Worm (Caenorhabditis elegans) whole organism, L3 larva: ENCODE data around the gene F28C6.8.

Experiments used
- R02D3.7 ChIP-seq: fragments of 150-350 bp; optimal IDR thresholded peaks from 2 replicates; lab custom pipeline; 2014; ENCODE audit warnings: missing biosample characterization, missing genetic modification characterization
- ZK546.5 ChIP-seq: sonication (generic microtip); optimal IDR thresholded peaks from 2 replicates; lab custom pipeline; 2017; ENCODE audit warnings: missing biosample characterization, missing genetic modification characterization
- aly-2 ChIP-seq: fragments of 150-350 bp; optimal IDR thresholded peaks from 2 replicates; lab custom pipeline; 2014; ENCODE audit warnings: missing biosample characterization, missing genetic modification characterization
- ama-1 ChIP-seq: fragments of 150-350 bp; optimal IDR thresholded peaks from 2 replicates; lab custom pipeline; 2018
- ceh-16 ChIP-seq: sonication (generic microtip); optimal IDR thresholded peaks from 2 replicates; lab custom pipeline; 2017; ENCODE audit warnings: missing biosample characterization, missing genetic modification characterization
- ceh-28 ChIP-seq: fragments of 150-350 bp; optimal IDR thresholded peaks from 2 replicates; lab custom pipeline; 2014; ENCODE audit warnings: missing biosample characterization, missing genetic modification reagents, missing genetic modification characterization
- ceh-82 ChIP-seq: fragments of 150-350 bp; optimal IDR thresholded peaks from 2 replicates; lab custom pipeline; 2014; ENCODE audit warnings: missing biosample characterization, missing genetic modification characterization
- ceh-9 ChIP-seq: sonication (generic microtip); optimal IDR thresholded peaks from 2 replicates; lab custom pipeline; 2018; ENCODE audit warnings: missing biosample characterization, missing genetic modification characterization
- daf-12 ChIP-seq: fragments of 150-350 bp; optimal IDR thresholded peaks from 2 replicates; lab custom pipeline; 2014; ENCODE audit warnings: missing biosample characterization, missing genetic modification reagents, missing genetic modification characterization
- egl-27 ChIP-seq: sonication (generic microtip); optimal IDR thresholded peaks from 4 replicates; lab custom pipeline; 2017; ENCODE audit warnings: missing biosample characterization, missing genetic modification reagents, missing genetic modification characterization
- egl-5 ChIP-seq: fragments of 150-350 bp; optimal IDR thresholded peaks from 2 replicates; lab custom pipeline; 2017; ENCODE audit warnings: missing biosample characterization, missing genetic modification reagents, missing genetic modification characterization, inconsistent platforms
- elt-1 ChIP-seq: fragments of 150-350 bp; optimal IDR thresholded peaks from 2 replicates; lab custom pipeline; 2014; ENCODE audit warnings: missing biosample characterization, missing genetic modification characterization
- elt-2 ChIP-seq: sonication (generic microtip); optimal IDR thresholded peaks from 2 replicates; lab custom pipeline; 2016; ENCODE audit warnings: missing genetic modification reagents, mild to moderate bottlenecking, missing genetic modification characterization, missing compliant biosample characterization
- elt-3 ChIP-seq, 3 experiments: fragments of 150-350 bp in 1 of 3; sonication (generic microtip) in 2 of 3; optimal IDR thresholded peaks; 2 replicates in 2 of 3; 4 replicates in 1 of 3; lab custom pipeline; 2014 to 2017; ENCODE audit warnings: missing biosample characterization in 3 of 3, missing genetic modification characterization in 3 of 3
- fkh-10 ChIP-seq: sonication (generic microtip); optimal IDR thresholded peaks from 2 replicates; lab custom pipeline; 2017; ENCODE audit warnings: missing biosample characterization, missing genetic modification reagents, missing genetic modification characterization
- fkh-2 ChIP-seq: fragments of 150-350 bp; optimal IDR thresholded peaks from 2 replicates; lab custom pipeline; 2014; ENCODE audit warnings: missing biosample characterization, missing genetic modification reagents, missing genetic modification characterization
- hmg-11 ChIP-seq: sonication (generic microtip); optimal IDR thresholded peaks from 2 replicates; lab custom pipeline; 2016; ENCODE audit warnings: missing genetic modification characterization, missing compliant biosample characterization
- jun-1 ChIP-seq: fragments of 150-350 bp; optimal IDR thresholded peaks from 2 replicates; lab custom pipeline; 2014; ENCODE audit warnings: missing biosample characterization, missing genetic modification reagents, missing genetic modification characterization
- lin-15B ChIP-seq: fragments of 150-350 bp; optimal IDR thresholded peaks from 2 replicates; lab custom pipeline; 2014; ENCODE audit warnings: missing biosample characterization, missing genetic modification characterization
- lin-39 ChIP-seq: fragments of 150-350 bp; optimal IDR thresholded peaks from 2 replicates; lab custom pipeline; 2018; ENCODE audit warnings: missing biosample characterization, missing genetic modification reagents, missing genetic modification characterization
- lsy-12 ChIP-seq: sonication (generic microtip); optimal IDR thresholded peaks from 2 replicates; lab custom pipeline; 2016; ENCODE audit warnings: mild to moderate bottlenecking, missing genetic modification characterization, missing compliant biosample characterization
- mdl-1 ChIP-seq: fragments of 150-350 bp; optimal IDR thresholded peaks from 2 replicates; lab custom pipeline; 2014; ENCODE audit warnings: missing biosample characterization, missing genetic modification characterization
- mml-1 ChIP-seq: fragments of 150-350 bp; sonication (generic microtip); optimal IDR thresholded peaks from 3 replicates; lab custom pipeline; 2014; ENCODE audit warnings: missing biosample characterization, missing genetic modification characterization
- nfya-1 ChIP-seq: sonication (generic microtip); optimal IDR thresholded peaks from 2 replicates; lab custom pipeline; 2017; ENCODE audit warnings: missing genetic modification characterization, mild to moderate bottlenecking, missing compliant biosample characterization, antibody characterized with exemption, moderate library complexity; ENCODE audit not compliant: insufficient read depth
- nhr-11 ChIP-seq: fragments of 150-350 bp; optimal IDR thresholded peaks from 2 replicates; lab custom pipeline; 2014; ENCODE audit warnings: missing biosample characterization, missing genetic modification characterization
- nhr-12 ChIP-seq: fragments of 150-350 bp; optimal IDR thresholded peaks from 2 replicates; lab custom pipeline; 2014; ENCODE audit warnings: missing biosample characterization, missing genetic modification characterization
- nhr-23 ChIP-seq: fragments of 150-350 bp; optimal IDR thresholded peaks from 2 replicates; lab custom pipeline; 2014; ENCODE audit warnings: missing biosample characterization, missing genetic modification reagents, missing genetic modification characterization
- nhr-237 ChIP-seq: fragments of 150-350 bp; optimal IDR thresholded peaks from 2 replicates; lab custom pipeline; 2014; ENCODE audit warnings: missing biosample characterization, missing genetic modification characterization
- nhr-25 ChIP-seq: sonication (generic microtip); optimal IDR thresholded peaks from 2 replicates; lab custom pipeline; 2017; ENCODE audit warnings: missing biosample characterization, missing genetic modification characterization
- nhr-28 ChIP-seq: fragments of 150-350 bp; optimal IDR thresholded peaks from 2 replicates; lab custom pipeline; 2014; ENCODE audit warnings: missing biosample characterization, missing genetic modification characterization
- nhr-67 ChIP-seq: fragments of 150-350 bp; optimal IDR thresholded peaks from 2 replicates; lab custom pipeline; 2014; ENCODE audit warnings: missing biosample characterization, missing genetic modification characterization
- nhr-76 ChIP-seq: fragments of 150-350 bp; sonication (generic microtip); optimal IDR thresholded peaks from 5 replicates; lab custom pipeline; 2014; ENCODE audit warnings: missing biosample characterization, missing genetic modification characterization
- nhr-77 ChIP-seq: fragments of 150-350 bp; optimal IDR thresholded peaks from 2 replicates; lab custom pipeline; 2014; ENCODE audit warnings: missing biosample characterization, missing genetic modification characterization
- pha-4 ChIP-seq: fragments of 150-350 bp; optimal IDR thresholded peaks from 2 replicates; lab custom pipeline; 2014; ENCODE audit warnings: missing biosample characterization, missing genetic modification reagents, missing genetic modification characterization
- pqm-1 ChIP-seq: fragments of 150-350 bp; optimal IDR thresholded peaks from 2 replicates; lab custom pipeline; 2017; ENCODE audit warnings: missing biosample characterization, missing genetic modification characterization, inconsistent platforms
- sea-2 ChIP-seq: fragments of 150-350 bp; sonication (generic microtip); optimal IDR thresholded peaks from 4 replicates; lab custom pipeline; 2014; ENCODE audit warnings: missing biosample characterization, missing genetic modification reagents, missing genetic modification characterization
- skn-1 ChIP-seq: fragments of 150-350 bp; optimal IDR thresholded peaks from 2 replicates; lab custom pipeline; 2014; ENCODE audit warnings: missing biosample characterization, missing genetic modification characterization
- snpc-4 ChIP-seq: fragments of 150-350 bp; optimal IDR thresholded peaks from 2 replicates; lab custom pipeline; 2014; ENCODE audit warnings: missing biosample characterization, missing genetic modification characterization
- tbx-2 ChIP-seq: sonication (generic microtip); optimal IDR thresholded peaks from 2 replicates; lab custom pipeline; 2016; ENCODE audit warnings: mild to moderate bottlenecking, missing genetic modification characterization, missing compliant biosample characterization
- unc-39 ChIP-seq: sonication (generic microtip); optimal IDR thresholded peaks from 4 replicates; lab custom pipeline; 2017; ENCODE audit warnings: missing biosample characterization, missing genetic modification characterization
- unc-62 ChIP-seq: fragments of 150-350 bp; sonication (generic microtip); optimal IDR thresholded peaks from 4 replicates; lab custom pipeline; 2014; ENCODE audit warnings: missing biosample characterization, missing genetic modification reagents, missing genetic modification characterization
- zag-1 ChIP-seq: fragments of 150-350 bp; optimal IDR thresholded peaks from 2 replicates; lab custom pipeline; 2014; ENCODE audit warnings: missing biosample characterization, missing genetic modification characterization
- ztf-11 ChIP-seq: fragments of 150-350 bp; optimal IDR thresholded peaks from 2 replicates; lab custom pipeline; 2014; ENCODE audit warnings: missing biosample characterization, missing genetic modification characterization
- ztf-4 ChIP-seq: fragments of 150-350 bp; optimal IDR thresholded peaks from 2 replicates; lab custom pipeline; 2014; ENCODE audit warnings: missing biosample characterization, missing genetic modification characterization

Gene F28C6.8

DNA sequence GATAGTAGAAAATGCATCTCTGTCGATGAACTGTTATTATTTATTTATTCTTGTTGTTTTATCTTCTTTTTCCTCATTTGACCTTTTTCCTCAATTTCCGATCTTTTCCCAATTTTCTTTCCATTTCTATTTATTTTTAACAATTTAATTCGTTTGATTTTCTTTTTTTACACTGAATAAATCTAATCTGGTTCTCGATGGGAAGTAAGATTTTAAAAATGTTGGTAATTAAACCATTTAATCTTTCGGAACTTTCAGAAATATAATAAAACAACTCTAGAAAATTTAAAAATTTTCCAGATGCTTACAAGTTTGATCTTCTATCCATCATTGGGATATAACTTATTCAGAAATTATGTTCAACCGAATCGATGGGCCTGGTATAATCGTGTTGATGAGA lies at the start of gene F28C6.8:
F28C6.8 (plus strand) TSS at position 301 of the 400 bp plus-strand sequence.
- TF ChIP-seq ceh-9: no peak
- TF ChIP-seq tbx-2: no peak
- no peak for TF ChIP-seq jun-1 (tag; lab: Kevin White, UChicago)
- TF ChIP-seq R02D3.7 (tag; lab: Kevin White, UChicago): no peak
- TF ChIP-seq egl-5 (tag; lab: Kevin White, UChicago): no peak
- TF ChIP-seq nhr-23 (tag; lab: Kevin White, UChicago): no peak
- no peak for TF ChIP-seq unc-62
- no peak for TF ChIP-seq nhr-67 (tag; lab: Kevin White, UChicago)
- no peak for TF ChIP-seq nfya-1 (tag; lab: Kevin White, UChicago)
- no peak for TF ChIP-seq ZK546.5
- no peak for TF ChIP-seq ama-1 (lab: Kevin White, UChicago)
- no peak for TF ChIP-seq ceh-28 (tag; lab: Kevin White, UChicago)
- no peak for TF ChIP-seq mdl-1
- TF ChIP-seq nhr-25 (tag; lab: Kevin White, UChicago): no peak
- TF ChIP-seq aly-2: no peak
- no peak for TF ChIP-seq nhr-28 (tag; lab: Kevin White, UChicago)
- no peak for TF ChIP-seq ztf-11

DNA sequence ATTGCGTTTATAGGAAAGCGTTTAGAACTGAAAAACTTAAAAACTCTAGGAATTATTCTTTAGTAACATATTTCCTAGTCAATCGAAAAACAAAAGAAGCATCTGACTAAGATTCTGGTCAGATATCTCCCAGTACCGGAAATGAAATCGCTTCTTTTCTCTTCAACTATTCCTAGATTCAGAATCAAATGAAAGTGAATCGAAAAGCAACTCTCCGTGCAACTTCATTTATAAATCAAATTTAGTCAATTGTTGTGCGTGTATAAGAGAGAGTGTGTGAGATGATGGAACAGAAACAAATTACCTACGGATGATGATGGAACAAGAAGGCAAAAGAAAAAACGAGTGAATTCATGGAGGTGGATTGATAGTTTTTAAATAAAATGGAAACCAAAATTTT lies 47.5 kb upstream of the F28C6.8 start:
- TF ChIP-seq ama-1 (lab: Kevin White, UChicago): no peak
- no peak for TF ChIP-seq ztf-4
- TF ChIP-seq nhr-11 (tag; lab: Kevin White, UChicago): peak; percentile 32
- TF ChIP-seq nhr-25 (tag; lab: Kevin White, UChicago): no peak
- TF ChIP-seq egl-27 (tag; lab: Kevin White, UChicago): no peak
- peak; percentile 1 for TF ChIP-seq nfya-1 (tag; lab: Kevin White, UChicago)
- TF ChIP-seq unc-62: no peak
- TF ChIP-seq daf-12 (tag; lab: Kevin White, UChicago): no peak
- TF ChIP-seq pha-4 (tag; lab: Kevin White, UChicago): no peak
- TF ChIP-seq aly-2: no peak
- no peak for TF ChIP-seq zag-1 (tag; lab: Kevin White, UChicago)
- TF ChIP-seq unc-39 (tag; lab: Kevin White, UChicago): no peak
- TF ChIP-seq tbx-2: no peak
- no peak for TF ChIP-seq elt-2 (tag; lab: Kevin White, UChicago)
- no peak for TF ChIP-seq snpc-4 (tag; lab: Kevin White, UChicago)
- TF ChIP-seq skn-1 (tag; lab: Kevin White, UChicago): no peak
- no peak for TF ChIP-seq nhr-77
- TF ChIP-seq ceh-28 (tag; lab: Kevin White, UChicago): peak; percentile 31
- peak; percentile 98 for TF ChIP-seq fkh-10
- no peak for TF ChIP-seq ztf-11
- TF ChIP-seq nhr-23 (tag; lab: Kevin White, UChicago): peak; percentile 29
- TF ChIP-seq nhr-237: no peak
- TF ChIP-seq jun-1 (tag; lab: Kevin White, UChicago): peak; percentile 17
- TF ChIP-seq elt-1 (tag; lab: Kevin White, UChicago): no peak
- TF ChIP-seq elt-3 (tag; optimal IDR thresholded peaks at IDR 0.05; lab: Kevin White, UChicago): no peak

DNA sequence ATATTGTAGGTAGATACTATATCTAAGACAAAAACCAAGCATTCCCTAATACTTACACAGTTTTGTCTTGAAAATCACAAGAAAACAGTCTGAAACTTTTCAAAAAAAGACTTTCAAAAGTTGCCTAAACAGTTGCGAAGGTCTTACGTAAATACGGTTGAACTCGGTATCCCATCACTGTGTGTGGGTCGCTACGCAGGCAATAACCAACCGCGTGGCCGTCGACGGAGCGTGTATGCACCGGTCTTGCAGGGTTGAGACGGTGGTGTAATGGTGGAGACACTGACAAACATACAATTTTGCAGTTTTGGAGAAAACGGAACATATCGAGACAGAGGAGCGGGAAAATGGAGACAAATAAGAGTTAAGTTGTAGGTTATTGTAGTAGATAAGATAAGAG lies 45.4 kb upstream of the F28C6.8 start, which contains the start of gene iff-2:
iff-2 (minus strand) TSS at position 141 of the 400 bp plus-strand sequence.
- TF ChIP-seq nhr-23 (tag; lab: Kevin White, UChicago) (peak; percentile 100), nhr-77 (peak; percentile 94), ceh-82 (tag; lab: Kevin White, UChicago) (peak; percentile 93), lsy-12 (tag; lab: Kevin White, UChicago) (peak; percentile 99), elt-3 (tag; optimal IDR thresholded peaks at IDR 0.05; lab: Kevin White, UChicago) (peak; percentile 60 to 99 (median 98)), fkh-2 (peak; percentile 67), lin-15B (tag; lab: Kevin White, UChicago) (peak; percentile 100), nhr-28 (tag; lab: Kevin White, UChicago) (peak; percentile 77), mdl-1 (peak; percentile 92), elt-1 (tag; lab: Kevin White, UChicago) (peak; percentile 92), fkh-10 (peak; percentile 99), ztf-4 (peak; percentile 88), sea-2 (GFP tag; lab: Kevin White, UChicago) (no peak), nhr-25 (tag; lab: Kevin White, UChicago) (peak; percentile 100), nhr-12 (tag; lab: Kevin White, UChicago) (no peak), pqm-1 (tag; lab: Kevin White, UChicago) (peak; percentile 99), mml-1 (no peak), pha-4 (tag; lab: Kevin White, UChicago) (peak; percentile 100), ceh-28 (tag; lab: Kevin White, UChicago) (peak; percentile 94), nfya-1 (tag; lab: Kevin White, UChicago) (peak; percentile 99), ZK546.5 (peak; percentile 83), nhr-11 (tag; lab: Kevin White, UChicago) (peak; percentile 99), ztf-11 (peak; percentile 22), zag-1 (tag; lab: Kevin White, UChicago) (peak; percentile 77), aly-2 (peak; percentile 53), tbx-2 (peak; percentile 94), ama-1 (lab: Kevin White, UChicago) (peak; percentile 95), nhr-67 (tag; lab: Kevin White, UChicago) (peak; percentile 29), lin-39 (peak; percentile 100), unc-62 (peak; percentile 96), skn-1 (tag; lab: Kevin White, UChicago) (peak; percentile 96), hmg-11 (peak; percentile 97), elt-2 (tag; lab: Kevin White, UChicago) (peak; percentile 97), snpc-4 (tag; lab: Kevin White, UChicago) (peak; percentile 95), ceh-9 (no peak), nhr-237 (no peak), unc-39 (tag; lab: Kevin White, UChicago) (peak; percentile 52), nhr-76 (tag; lab: Kevin White, UChicago) (peak; percentile 85), jun-1 (tag; lab: Kevin White, UChicago) (peak; percentile 99), R02D3.7 (tag; lab: Kevin White, UChicago) (peak; percentile 94), daf-12 (tag; lab: Kevin White, UChicago) (no peak), ceh-16 (tag; lab: Kevin White, UChicago) (peak; percentile 73)
